Fruit fly (Drosophila melanogaster) whole organism, embryonic: ENCODE data around the gene HP1b.

Source experiments
- Adf1 ChIP-seq: fragments of 200-800 bp; sonication (Bioruptor generic); IDR thresholded peaks from 2 replicates; pipeline ENCODE4 v1.3.6; 2022; ENCODE audit warnings: missing biosample characterization, missing genetic modification characterization
- Atf6 ChIP-seq: fragments of 200-800 bp; sonication (Bioruptor generic); IDR thresholded peaks from 2 replicates; pipeline ENCODE4 v1.3.6; 2022; ENCODE audit warnings: missing biosample characterization, missing genetic modification characterization
- BtbVII ChIP-seq: fragments of 200-800 bp; sonication (Bioruptor generic); optimal IDR thresholded peaks from 3 replicates; lab custom pipeline; 2017; ENCODE audit warnings: missing biosample characterization, mild to moderate bottlenecking, missing genetic modification characterization
- CG1024 ChIP-seq: fragments of 200-800 bp; sonication (Bioruptor generic); IDR thresholded peaks from 2 replicates; pipeline ENCODE4 v1.3.6; 2022; ENCODE audit warnings: missing biosample characterization, missing genetic modification characterization
- CG10565 ChIP-seq: fragments of 200-800 bp; sonication (Bioruptor generic); optimal IDR thresholded peaks from 3 replicates; lab custom pipeline; 2016; ENCODE audit warnings: missing biosample characterization, mild to moderate bottlenecking, missing genetic modification characterization
- CG10979 ChIP-seq: fragments of 200-800 bp; sonication (Bioruptor generic); optimal IDR thresholded peaks from 2 replicates; lab custom pipeline; 2018; ENCODE audit warnings: missing biosample characterization, mild to moderate bottlenecking, missing genetic modification characterization, moderate library complexity
- CG12155 ChIP-seq: fragments of 200-800 bp; sonication (Bioruptor generic); optimal IDR thresholded peaks from 3 replicates; lab custom pipeline; 2016; ENCODE audit warnings: missing biosample characterization, missing genetic modification characterization
- CG1602 ChIP-seq: fragments of 200-800 bp; sonication (Bioruptor generic); optimal IDR thresholded peaks from 3 replicates; lab custom pipeline; 2016; ENCODE audit warnings: missing biosample characterization, missing genetic modification characterization
- CG16779 ChIP-seq: fragments of 200-800 bp; sonication (Bioruptor generic); IDR thresholded peaks from 2 replicates; pipeline ENCODE4 v1.3.6; 2022; ENCODE audit warnings: missing biosample characterization, missing genetic modification characterization
- CG17361 ChIP-seq: fragments of 200-800 bp; sonication (Bioruptor generic); IDR thresholded peaks from 3 replicates; pipeline ENCODE4 v1.3.6; 2022; ENCODE audit warnings: missing biosample characterization, missing genetic modification characterization
- CG1832 ChIP-seq: fragments of 200-800 bp; sonication (Bioruptor generic); optimal IDR thresholded peaks from 2 replicates; lab custom pipeline; 2017; ENCODE audit warnings: missing biosample characterization, mild to moderate bottlenecking, missing genetic modification characterization, inconsistent platforms
- CG18619 ChIP-seq: fragments of 200-800 bp; sonication (Bioruptor generic); optimal IDR thresholded peaks from 3 replicates; lab custom pipeline; 2017; ENCODE audit warnings: missing biosample characterization, mild to moderate bottlenecking, missing genetic modification characterization
- CG2120 ChIP-seq: fragments of 200-800 bp; sonication (Bioruptor generic); optimal IDR thresholded peaks from 3 replicates; lab custom pipeline; 2016; ENCODE audit warnings: missing biosample characterization, missing genetic modification characterization
- CG2129 ChIP-seq: fragments of 200-800 bp; sonication (Bioruptor generic); IDR thresholded peaks from 2 replicates; pipeline ENCODE4 v1.3.6; 2022; ENCODE audit warnings: missing biosample characterization, missing genetic modification characterization; ENCODE audit not compliant: partially characterized antibody
- CG31365 ChIP-seq: fragments of 200-800 bp; sonication (Bioruptor generic); optimal IDR thresholded peaks from 2 replicates; lab custom pipeline; 2018; ENCODE audit warnings: missing biosample characterization, mild to moderate bottlenecking, missing genetic modification characterization
- CG4404 ChIP-seq: fragments of 200-800 bp; sonication (Bioruptor generic); IDR thresholded peaks from 2 replicates; pipeline ENCODE4 v1.3.6; 2022; ENCODE audit warnings: missing biosample characterization, missing genetic modification characterization
- CG6175 ChIP-seq: fragments of 200-800 bp; sonication (Bioruptor generic); IDR thresholded peaks from 3 replicates; pipeline ENCODE4 v1.3.6; 2022; ENCODE audit warnings: missing biosample characterization, missing genetic modification characterization
- CG8290 ChIP-seq, 3 experiments: fragments of 200-800 bp; sonication (Bioruptor generic); optimal IDR thresholded peaks; 2 replicates each; lab custom pipeline; 2016 to 2019; ENCODE audit warnings: missing biosample characterization in 3 of 3, missing genetic modification characterization in 3 of 3, mild to moderate bottlenecking in 2 of 3, moderate library complexity in 1 of 3
- CG8924 ChIP-seq: fragments of 200-800 bp; optimal IDR thresholded peaks from 3 replicates; lab custom pipeline; 2019; ENCODE audit warnings: missing biosample characterization, mild to moderate bottlenecking, missing genetic modification characterization, moderate library complexity
- CG9876 ChIP-seq: fragments of 200-800 bp; sonication (Bioruptor generic); optimal IDR thresholded peaks from 2 replicates; lab custom pipeline; 2016; ENCODE audit warnings: missing biosample characterization, missing genetic modification characterization
- CrebB ChIP-seq: fragments of 200-800 bp; sonication (Bioruptor generic); optimal IDR thresholded peaks from 3 replicates; lab custom pipeline; 2018; ENCODE audit warnings: missing biosample characterization, mild to moderate bottlenecking, missing genetic modification characterization
- D19A ChIP-seq: fragments of 200-800 bp; optimal IDR thresholded peaks from 3 replicates; lab custom pipeline; 2019; ENCODE audit warnings: missing biosample characterization, mild to moderate bottlenecking, missing genetic modification characterization, moderate library complexity
- D19B ChIP-seq: fragments of 200-800 bp; sonication (Bioruptor generic); optimal IDR thresholded peaks from 2 replicates; lab custom pipeline; 2017; ENCODE audit warnings: missing biosample characterization, mild to moderate bottlenecking, missing genetic modification characterization
- E2f1 ChIP-seq: fragments of 200-800 bp; sonication (Bioruptor generic); IDR thresholded peaks from 2 replicates; pipeline ENCODE4 v1.3.6; 2022; ENCODE audit warnings: missing biosample characterization, missing genetic modification characterization
- ERR ChIP-seq: fragments of 200-800 bp; sonication (Bioruptor generic); optimal IDR thresholded peaks from 2 replicates; lab custom pipeline; 2016; ENCODE audit warnings: missing biosample characterization, missing genetic modification characterization
- Hsf ChIP-seq: fragments of 200-800 bp; sonication (Bioruptor generic); optimal IDR thresholded peaks from 3 replicates; lab custom pipeline; 2016; ENCODE audit warnings: missing biosample characterization, missing genetic modification characterization
- MESR4 ChIP-seq: fragments of 200-800 bp; sonication (Bioruptor generic); optimal IDR thresholded peaks from 2 replicates; lab custom pipeline; 2018; ENCODE audit warnings: missing biosample characterization, mild to moderate bottlenecking, missing genetic modification characterization, moderate library complexity
- MTF-1 ChIP-seq: fragments of 200-800 bp; sonication (Bioruptor generic); optimal IDR thresholded peaks from 2 replicates; lab custom pipeline; 2018; ENCODE audit warnings: missing biosample characterization, mild to moderate bottlenecking, missing genetic modification characterization, borderline replicate concordance
- Nf-YB ChIP-seq: fragments of 200-800 bp; sonication (Bioruptor generic); optimal IDR thresholded peaks from 3 replicates; lab custom pipeline; 2019; ENCODE audit warnings: missing biosample characterization, mild to moderate bottlenecking, missing genetic modification characterization, moderate library complexity
- Rfx ChIP-seq: fragments of 200-800 bp; sonication (Bioruptor generic); IDR thresholded peaks from 2 replicates; pipeline ENCODE4 v1.3.6; 2022; ENCODE audit warnings: missing biosample characterization, missing genetic modification characterization
- Ssrp ChIP-seq: fragments of 200-800 bp; sonication (Bioruptor generic); optimal IDR thresholded peaks from 2 replicates; lab custom pipeline; 2018; ENCODE audit warnings: missing biosample characterization, mild to moderate bottlenecking, missing genetic modification characterization, moderate library complexity
- ash1 ChIP-seq: fragments of 200-800 bp; sonication (Bioruptor generic); optimal IDR thresholded peaks from 2 replicates; lab custom pipeline; 2018; ENCODE audit warnings: missing biosample characterization, mild to moderate bottlenecking, missing genetic modification characterization
- bbx ChIP-seq: fragments of 200-800 bp; sonication (Bioruptor generic); IDR thresholded peaks from 2 replicates; pipeline ENCODE4 v1.3.6; 2022; ENCODE audit warnings: missing biosample characterization, missing genetic modification characterization; ENCODE audit not compliant: partially characterized antibody
- chinmo ChIP-seq: fragments of 200-800 bp; sonication (Bioruptor generic); IDR thresholded peaks from 4 replicates; pipeline ENCODE4 v1.3.6; 2022; ENCODE audit warnings: missing biosample characterization, missing genetic modification characterization; ENCODE audit not compliant: partially characterized antibody
- chm ChIP-seq: fragments of 200-800 bp; sonication (Bioruptor generic); IDR thresholded peaks from 2 replicates; pipeline ENCODE4 v1.3.6; 2022; ENCODE audit warnings: missing biosample characterization, missing genetic modification characterization
- cwo ChIP-seq: fragments of 200-800 bp; sonication (Bioruptor generic); optimal IDR thresholded peaks from 3 replicates; lab custom pipeline; 2017; ENCODE audit warnings: missing biosample characterization, missing genetic modification characterization, mild to moderate bottlenecking, moderate library complexity, missing genetic modification reagents
- dysf ChIP-seq: fragments of 200-800 bp; sonication (Bioruptor generic); IDR thresholded peaks from 3 replicates; pipeline ENCODE4 v1.3.6; 2022; ENCODE audit warnings: missing biosample characterization, missing genetic modification characterization
- fu2 ChIP-seq: fragments of 200-800 bp; sonication (Bioruptor generic); optimal IDR thresholded peaks from 2 replicates; lab custom pipeline; 2016; ENCODE audit warnings: missing biosample characterization, missing genetic modification characterization
- gsb-n ChIP-seq: fragments of 200-800 bp; sonication (Bioruptor generic); optimal IDR thresholded peaks from 3 replicates; lab custom pipeline; 2018; ENCODE audit warnings: missing biosample characterization, mild to moderate bottlenecking, missing genetic modification characterization
- hkb ChIP-seq, 2 experiments: fragments of 200-800 bp in 1 of 2; fragments of >200 bp in 1 of 2; sonication (Bioruptor generic) in 1 of 2; IDR thresholded peaks in 1 of 2; optimal IDR thresholded peaks in 1 of 2; 2 replicates each; pipeline versions ENCODE4 v1.3.6 to Lab custom; 2017 to 2022; ENCODE audit warnings: missing biosample characterization in 1 of 2, missing genetic modification characterization in 1 of 2
- kni ChIP-seq: fragments of 200-800 bp; sonication (Bioruptor generic); optimal IDR thresholded peaks from 3 replicates; lab custom pipeline; 2017; ENCODE audit warnings: mild to moderate bottlenecking, missing biosample characterization, missing genetic modification reagents, missing genetic modification characterization
- lbe ChIP-seq: fragments of 200-800 bp; sonication (Bioruptor generic); optimal IDR thresholded peaks from 2 replicates; lab custom pipeline; 2016; ENCODE audit warnings: missing biosample characterization, mild to moderate bottlenecking, missing genetic modification characterization
- pan ChIP-seq, 4 experiments: fragments of >200 bp in 3 of 4; fragments of 200-800 bp in 1 of 4; sonication (Bioruptor generic) in 1 of 4; optimal IDR thresholded peaks in 3 of 4; IDR thresholded peaks in 1 of 4; 2 replicates each; pipeline versions ENCODE4 v1.3.6 to Lab custom; 2017 to 2022; ENCODE audit warnings: missing biosample characterization in 2 of 4, missing genetic modification characterization in 2 of 4, mixed read lengths in 1 of 4
- rib ChIP-seq: fragments of 200-800 bp; sonication (Bioruptor generic); IDR thresholded peaks from 2 replicates; pipeline ENCODE4 v1.3.6; 2022; ENCODE audit warnings: missing biosample characterization, missing genetic modification characterization
- sob ChIP-seq: fragments of 200-800 bp; sonication (Bioruptor generic); IDR thresholded peaks from 2 replicates; pipeline ENCODE4 v1.3.6; 2022; ENCODE audit warnings: missing biosample characterization, missing genetic modification characterization
- unc-4 ChIP-seq: fragments of 200-800 bp; sonication (Bioruptor generic); IDR thresholded peaks from 2 replicates; pipeline ENCODE4 v1.3.6; 2022; ENCODE audit warnings: missing biosample characterization, missing genetic modification characterization; ENCODE audit not compliant: partially characterized antibody
- vvl ChIP-seq: fragments of 200-800 bp; sonication (Bioruptor generic); IDR thresholded peaks from 2 replicates; pipeline ENCODE4 v1.3.6; 2022; ENCODE audit warnings: missing biosample characterization, missing genetic modification characterization
- z ChIP-seq: fragments of 200-800 bp; sonication (Bioruptor generic); IDR thresholded peaks from 3 replicates; pipeline ENCODE4 v1.3.6; 2022; ENCODE audit warnings: missing biosample characterization, missing genetic modification characterization
- zen ChIP-seq: fragments of 200-800 bp; sonication (Bioruptor generic); optimal IDR thresholded peaks from 3 replicates; lab custom pipeline; 2018; ENCODE audit warnings: missing biosample characterization, mild to moderate bottlenecking, missing genetic modification characterization, moderate library complexity

Gene HP1b

dm6 chrX:9078263-9078662 lies 2.6 kb upstream of the HP1b start, which contains the start of gene CG44325 (continued):
- TF ChIP-seq Nf-YB (GFP tag; lab: Kevin White, UChicago) (no peak), ash1 (GFP tag; lab: Kevin White, UChicago) (no peak), kni (peak; percentile 19), CG10979 (tag; lab: Kevin White, UChicago) (no peak), bbx (GFP tag; lab: Robert Waterston, UW) (peak; percentile 37; the same call in 1 of the 2 replicates), chm (GFP tag; lab: Robert Waterston, UW) (peak; percentile 75), CG1832 (GFP tag; lab: Kevin White, UChicago) (no peak), CG12155 (GFP tag; lab: Kevin White, UChicago) (no peak), unc-4 (GFP tag; lab: Robert Waterston, UW) (no peak), cwo (GFP tag; lab: Kevin White, UChicago) (no peak), CG31365 (tag; lab: Kevin White, UChicago) (no peak), E2f1 (no peak), z (no peak), D19A (tag; lab: Kevin White, UChicago) (no peak), zen (no peak), gsb-n (tag; lab: Kevin White, UChicago) (no peak), CrebB (tag; lab: Kevin White, UChicago) (peak; percentile 11), pan (optimal IDR thresholded peaks at IDR 0.05; lab: Kevin White, UChicago) (no peak), pan (GFP tag; optimal IDR thresholded peaks at IDR 0.05 in 1 of 2, IDR thresholded peaks at IDR 0.05 in 1 of 2) (no peak), CG2129 (GFP tag; lab: Robert Waterston, UW) (no peak), CG9876 (no peak), CG8924 (peak; percentile 15), Rfx (GFP tag; lab: Robert Waterston, UW) (peak; percentile 41; the same call in 1 of the 2 replicates), MTF-1 (peak; percentile 32), CG8290 (GFP tag; optimal IDR thresholded peaks at IDR 0.05; lab: Kevin White, UChicago) (no peak), CG8290 (tag; optimal IDR thresholded peaks at IDR 0.05; lab: Kevin White, UChicago) (peak in 1 of 2 experiments; percentile 70), MESR4 (GFP tag; lab: Kevin White, UChicago) (peak; percentile 32), fu2 (GFP tag; lab: Kevin White, UChicago) (no peak), chinmo (GFP tag; lab: Robert Waterston, UW) (peak; percentile 57; the same call in 2 of the 4 replicates), CG2120 (no peak), Ssrp (no peak), CG16779 (0 out of 2 replicates have a peak, but pooled peaks have one; percentile 40), dysf (GFP tag; lab: Robert Waterston, UW) (no peak), rib (GFP tag; lab: Robert Waterston, UW) (0 out of 2 replicates have a peak, but pooled peaks have one; percentile 37), D19B (GFP tag; lab: Kevin White, UChicago) (no peak), CG4404 (GFP tag; lab: Robert Waterston, UW) (no peak), CG10565 (GFP tag; lab: Kevin White, UChicago) (no peak), BtbVII (GFP tag; lab: Kevin White, UChicago) (no peak), hkb (optimal IDR thresholded peaks at IDR 0.05; lab: Kevin White, UChicago) (no peak), hkb (GFP tag; IDR thresholded peaks at IDR 0.05; lab: Robert Waterston, UW) (peak; percentile 44; the same call in 1 of the 2 replicates), Atf6 (GFP tag; lab: Robert Waterston, UW) (0 out of 2 replicates have a peak, but pooled peaks have one; percentile 27), vvl (peak; percentile 58; the same call in 1 of the 2 replicates), Hsf (GFP tag; lab: Kevin White, UChicago) (no peak), CG6175 (GFP tag; lab: Robert Waterston, UW) (peak; percentile 65; the same call in 1 of the 3 replicates), ERR (GFP tag; lab: Kevin White, UChicago) (no peak), CG1602 (no peak), sob (GFP tag; lab: Robert Waterston, UW) (0 out of 2 replicates have a peak, but pooled peaks have one; percentile 8), CG17361 (no peak), Adf1 (peak; percentile 96), CG18619 (GFP tag; lab: Kevin White, UChicago) (no peak), CG1024 (GFP tag; lab: Robert Waterston, UW) (no peak), lbe (GFP tag; lab: Kevin White, UChicago) (peak; percentile 41)
